Fruit fly (Drosophila melanogaster): ENCODE data around the gene CG10013.

Gene CG10013

DNA sequence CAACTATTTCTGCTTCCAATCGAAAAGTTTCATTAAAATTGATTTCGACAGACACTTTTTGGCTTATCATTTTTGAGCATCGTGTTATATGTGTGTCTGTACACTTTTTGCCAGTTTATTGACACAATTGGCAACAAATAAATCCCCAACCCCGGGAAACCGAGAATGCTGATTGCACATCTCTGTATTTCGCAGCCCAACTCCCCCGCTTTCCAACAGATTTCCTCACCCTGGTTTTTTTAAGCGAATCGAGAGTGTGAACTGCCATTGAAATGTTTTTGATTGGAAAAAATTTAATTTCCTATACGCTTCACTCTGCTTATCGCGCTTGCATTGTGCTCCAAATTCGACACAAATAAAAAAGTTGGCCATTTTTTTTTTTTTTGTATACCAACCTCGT is 3.5 kb downstream of the CG10013 start:
- no peak for TF ChIP-seq CG17801 (GFP tag; optimal IDR thresholded peaks at IDR 0.05; ENCODE audit: partially characterized antibody)

DNA sequence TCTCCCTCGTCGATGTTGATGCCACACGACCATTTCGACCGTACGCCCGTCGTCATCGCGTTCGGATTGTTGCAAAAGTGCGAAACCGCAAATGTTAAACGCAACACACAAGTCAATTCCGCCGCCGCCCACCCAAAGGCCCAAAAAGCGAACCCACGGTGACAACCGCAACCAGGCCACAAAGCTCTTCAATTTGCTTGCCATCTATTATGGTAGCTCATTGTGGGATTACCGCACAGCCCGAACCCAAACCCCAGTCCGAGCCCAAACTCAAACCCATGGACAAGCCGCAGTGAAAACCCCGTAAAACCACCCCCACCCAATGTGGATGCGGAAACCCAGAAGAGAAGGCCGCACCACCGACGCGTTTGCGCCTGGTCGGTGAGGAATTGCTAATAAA is 6.5 kb downstream of the CG10013 start:
- TF ChIP-seq CG17801 (GFP tag; optimal IDR thresholded peaks at IDR 0.05; ENCODE audit: partially characterized antibody): no peak

DNA sequence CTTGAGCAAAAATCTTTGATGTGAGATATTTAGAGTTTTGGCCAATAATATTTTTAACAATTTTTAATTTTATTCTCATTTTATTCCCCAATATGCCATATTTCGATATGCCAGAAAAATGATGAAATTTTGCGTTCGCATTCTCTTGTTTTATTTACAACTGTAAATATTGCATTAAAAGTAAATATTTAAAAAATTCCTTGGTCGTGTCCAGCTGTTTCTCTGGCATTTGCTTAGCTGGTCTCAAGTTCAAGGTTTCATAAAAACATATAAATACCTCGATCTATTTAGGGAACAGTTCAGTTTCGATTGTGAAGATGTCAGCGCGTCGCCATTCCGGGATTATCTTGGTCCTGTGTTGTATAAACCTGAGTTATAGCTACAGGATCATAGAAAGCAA is 18.1 kb downstream of the CG10013 start, which contains the start of gene Sgsf:
Sgsf (plus strand) TSS at position 301 of the 400 bp plus-strand sequence.
- TF ChIP-seq CG17801 (GFP tag; optimal IDR thresholded peaks at IDR 0.05; ENCODE audit: partially characterized antibody): no peak

DNA sequence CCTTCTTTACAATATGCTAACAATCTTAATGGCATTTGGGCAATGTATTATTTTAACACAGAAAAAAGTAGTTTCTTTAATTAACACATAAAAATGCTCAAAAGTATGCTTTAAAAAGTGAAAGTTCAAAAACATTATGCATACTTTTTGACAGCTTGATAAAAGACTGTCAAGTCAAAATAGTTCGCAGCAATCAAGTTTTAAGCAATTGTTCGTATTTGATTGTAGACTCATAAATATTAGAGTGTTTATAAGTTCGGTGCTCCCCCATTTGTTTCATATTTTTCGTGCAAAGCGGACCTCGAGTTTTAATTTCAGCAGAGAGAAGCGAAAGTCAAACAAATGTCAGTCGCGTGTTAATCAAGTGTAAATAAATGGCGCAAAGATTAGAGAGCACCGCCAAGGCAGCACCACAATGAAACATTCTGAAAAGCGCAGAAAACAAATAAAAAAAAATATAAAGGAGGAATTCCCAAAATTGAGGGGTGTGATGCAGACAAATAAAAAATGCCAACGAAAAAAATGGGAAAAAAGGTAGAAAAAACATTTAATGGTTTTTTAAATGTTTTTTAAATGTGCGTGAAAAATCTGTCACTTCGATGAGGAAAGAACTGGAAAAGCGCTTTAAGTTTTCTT is 21.7 kb downstream of the CG10013 start:
- TF ChIP-seq CG17801 (GFP tag; optimal IDR thresholded peaks at IDR 0.05; ENCODE audit: partially characterized antibody): no peak

DNA sequence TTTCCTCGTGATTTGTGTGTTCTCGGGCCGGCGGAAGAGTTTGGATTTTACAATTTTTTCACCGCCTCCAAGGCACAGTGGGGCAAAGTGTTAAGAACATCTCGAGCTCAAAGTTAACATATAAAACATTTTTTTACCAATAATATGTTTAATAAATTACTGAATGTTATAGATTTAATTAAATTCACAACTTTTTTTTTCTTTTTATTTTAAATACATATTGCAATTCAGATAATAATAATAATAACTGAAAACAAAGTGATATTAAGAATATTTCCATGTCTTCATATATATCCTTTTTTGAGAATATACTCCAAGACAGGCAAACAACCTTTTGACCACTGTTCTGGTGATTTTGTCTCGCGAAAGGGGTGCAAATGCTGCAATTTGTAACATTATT is 22.7 kb downstream of the CG10013 start:
- no peak for TF ChIP-seq CG17801 (GFP tag; optimal IDR thresholded peaks at IDR 0.05; ENCODE audit: partially characterized antibody)

DNA sequence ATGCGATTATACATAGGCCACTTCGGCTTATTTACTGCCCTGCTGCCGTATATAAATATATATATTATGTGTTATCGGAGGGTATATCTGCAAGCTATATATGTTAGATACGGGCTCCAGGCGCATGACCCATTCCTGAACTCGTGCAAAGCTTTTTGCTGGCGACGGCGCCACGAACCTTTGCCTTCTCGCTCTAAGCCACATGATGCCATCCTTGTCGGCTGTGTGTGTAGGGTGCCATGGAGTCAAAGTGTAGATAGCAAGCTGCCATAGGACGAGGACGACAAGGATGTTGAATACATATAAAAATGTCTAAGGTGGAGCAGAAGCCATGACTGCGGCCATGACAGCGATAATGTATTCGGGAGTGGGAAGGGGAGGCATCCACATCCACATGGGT is 24.3 kb downstream of the CG10013 start:
- no peak for TF ChIP-seq CG17801 (GFP tag; optimal IDR thresholded peaks at IDR 0.05; ENCODE audit: partially characterized antibody)

DNA sequence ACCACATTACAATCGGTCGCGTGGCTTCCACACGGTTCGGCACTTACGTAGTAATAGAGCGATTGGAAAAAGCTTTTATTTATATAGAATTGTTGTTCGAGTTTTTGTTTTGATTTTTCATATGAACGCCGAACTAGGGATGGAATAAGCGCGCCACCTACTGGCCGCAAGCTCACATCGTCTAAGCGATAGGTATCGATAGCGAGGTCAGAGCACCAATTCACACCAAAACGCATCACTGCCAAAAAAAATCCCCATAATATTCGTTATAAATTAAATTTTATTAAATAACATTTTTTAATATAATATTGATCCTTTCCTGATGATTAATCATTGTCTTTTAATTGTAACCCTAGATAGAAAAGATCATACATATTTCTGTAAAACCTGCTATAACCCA is 27.2 kb downstream of the CG10013 start, which contains the start of gene CG10038:
CG10038 (minus strand) TSS at position 148 of the 400 bp plus-strand sequence.
- TF ChIP-seq CG17801 (GFP tag; optimal IDR thresholded peaks at IDR 0.05; ENCODE audit: partially characterized antibody): no peak

DNA sequence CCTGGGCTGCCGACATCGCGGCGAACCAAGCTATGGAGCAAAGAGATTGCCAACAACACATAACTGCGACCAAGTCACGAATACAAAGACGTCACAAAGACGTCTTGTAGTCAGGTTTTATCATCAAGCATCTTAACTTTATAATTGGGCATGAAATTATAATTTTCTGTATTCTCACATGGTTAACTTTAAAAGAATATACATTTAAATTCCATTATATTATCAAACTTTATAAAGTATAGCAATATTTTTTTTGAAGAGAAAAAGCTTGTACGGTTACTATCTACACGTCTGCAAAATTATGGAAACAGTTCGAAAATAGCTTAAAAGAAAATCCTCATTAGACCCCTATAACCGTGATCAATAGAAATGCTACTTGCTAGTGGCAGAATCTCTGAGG is 28.7 kb downstream of the CG10013 start, which contains the start of gene CG10041:
CG10041 (minus strand) TSS at position 101 of the 400 bp plus-strand sequence.
- TF ChIP-seq CG17801 (GFP tag; optimal IDR thresholded peaks at IDR 0.05; ENCODE audit: partially characterized antibody): no peak

DNA sequence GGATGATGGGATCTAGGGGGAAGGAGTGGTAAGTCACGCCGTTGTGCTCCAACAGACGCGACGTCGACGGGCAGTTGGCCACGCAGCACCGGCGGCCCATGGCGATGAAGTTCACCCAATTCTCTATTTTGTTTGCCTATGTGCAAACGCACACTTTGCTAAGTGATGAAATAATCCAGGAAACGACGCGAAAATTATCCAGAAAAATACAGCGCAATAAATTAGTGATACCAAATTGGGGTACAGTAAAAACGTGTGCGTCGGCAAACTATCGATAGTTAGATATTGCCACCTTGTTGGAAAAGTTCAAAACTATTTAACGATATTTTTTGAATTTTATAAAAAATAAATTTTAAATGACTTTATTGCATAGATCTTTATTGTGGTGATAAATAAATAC is 32.7 kb downstream of the CG10013 start, which contains the start of gene MBD-R2:
MBD-R2 (minus strand) TSS at position 222 of the 400 bp plus-strand sequence.
- no peak for TF ChIP-seq CG17801 (GFP tag; optimal IDR thresholded peaks at IDR 0.05; ENCODE audit: partially characterized antibody)

DNA sequence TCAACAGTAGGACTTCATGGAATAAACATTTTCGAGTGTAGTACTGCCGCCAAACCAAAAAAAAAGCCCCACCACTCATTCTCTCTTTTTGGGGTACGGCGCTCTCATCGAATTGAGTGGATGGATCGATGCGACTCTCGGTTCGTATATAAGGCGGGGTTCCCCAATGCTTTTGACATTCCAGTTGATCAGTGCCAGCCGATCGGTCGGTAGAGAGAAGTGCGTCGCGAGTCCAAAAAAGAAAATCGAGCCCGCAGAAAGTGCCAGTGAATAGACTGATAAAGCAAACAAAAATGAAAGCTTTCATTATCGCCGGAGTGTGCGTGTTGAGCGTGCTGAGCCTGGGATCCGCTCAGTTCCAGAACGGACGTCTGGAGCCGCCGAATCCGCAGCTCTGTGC is 36.5 kb downstream of the CG10013 start, which contains the start of gene CG4115:
CG4115 (plus strand) TSS at position 172 of the 400 bp plus-strand sequence.
- TF ChIP-seq CG17801 (GFP tag; optimal IDR thresholded peaks at IDR 0.05; ENCODE audit: partially characterized antibody): no peak

DNA sequence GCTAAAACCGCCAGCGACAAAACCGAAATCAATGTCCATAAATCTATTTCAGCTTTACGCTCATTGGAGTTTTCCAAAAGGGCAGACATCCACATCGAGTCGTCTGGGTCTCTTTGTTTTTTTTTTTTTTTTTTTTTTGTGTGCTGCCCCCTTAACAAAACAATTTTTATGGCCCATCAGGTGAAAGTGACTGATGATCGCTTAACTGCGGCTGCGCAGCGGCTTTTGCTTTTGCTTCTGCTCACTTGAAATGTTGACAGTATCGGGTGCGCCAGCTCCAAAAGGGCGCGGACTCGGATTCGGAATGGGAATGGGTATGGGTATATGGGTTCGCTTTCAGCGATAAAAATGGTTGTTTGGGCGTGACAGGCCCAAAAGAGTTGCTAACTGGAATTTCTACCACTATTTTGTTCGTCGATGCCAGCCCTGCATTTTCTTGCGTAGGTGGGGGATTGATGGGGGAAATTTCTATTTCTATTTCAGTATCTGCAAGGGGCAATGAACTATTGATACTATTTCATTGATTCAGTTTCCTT is 38.7 kb downstream of the CG10013 start:
- TF ChIP-seq CG17801 (GFP tag; optimal IDR thresholded peaks at IDR 0.05; ENCODE audit: partially characterized antibody): no peak

DNA sequence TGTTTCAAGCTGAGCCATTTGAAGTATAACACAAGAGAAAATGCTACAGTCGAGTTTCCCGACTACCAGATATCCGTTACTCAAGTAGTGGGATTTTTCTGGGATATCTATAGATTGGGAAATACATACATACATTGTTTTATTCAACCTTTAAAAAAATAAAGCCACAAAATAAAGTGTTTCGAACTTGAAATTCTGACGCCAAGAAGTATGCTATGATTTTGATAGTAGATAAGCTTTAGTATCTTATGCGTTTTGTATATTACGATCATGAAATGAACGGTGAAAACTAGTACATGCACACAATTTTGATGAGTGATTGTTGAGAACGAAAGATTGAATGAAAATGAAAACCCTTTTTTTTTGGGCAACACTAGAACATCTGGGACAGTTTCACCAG is 40.2 kb downstream of the CG10013 start:
- no peak for TF ChIP-seq CG17801 (GFP tag; optimal IDR thresholded peaks at IDR 0.05; ENCODE audit: partially characterized antibody)

DNA sequence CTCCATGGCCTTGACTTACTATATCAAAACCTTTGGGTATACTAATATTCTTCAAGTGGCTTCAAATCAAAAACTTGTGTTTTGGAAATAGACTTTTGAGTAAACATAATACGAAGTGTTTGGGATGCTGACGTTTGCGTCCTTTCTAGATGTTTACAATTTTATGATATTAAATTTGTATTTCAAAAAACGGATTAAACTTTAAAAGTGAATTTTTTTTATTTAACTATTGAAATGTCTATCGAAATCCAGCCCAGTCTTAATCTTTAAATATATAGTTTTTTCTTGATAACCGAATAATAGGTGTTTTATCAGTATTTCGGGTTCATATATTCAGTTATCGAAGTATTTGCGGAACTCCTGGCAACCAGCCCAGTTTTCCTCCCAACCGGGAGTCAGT is 41.3 kb downstream of the CG10013 start, which contains the start of gene Tim17a1:
Tim17a1 (minus strand) TSS at position 101 of the 400 bp plus-strand sequence.
- TF ChIP-seq CG17801 (GFP tag; optimal IDR thresholded peaks at IDR 0.05; ENCODE audit: partially characterized antibody): no peak

DNA sequence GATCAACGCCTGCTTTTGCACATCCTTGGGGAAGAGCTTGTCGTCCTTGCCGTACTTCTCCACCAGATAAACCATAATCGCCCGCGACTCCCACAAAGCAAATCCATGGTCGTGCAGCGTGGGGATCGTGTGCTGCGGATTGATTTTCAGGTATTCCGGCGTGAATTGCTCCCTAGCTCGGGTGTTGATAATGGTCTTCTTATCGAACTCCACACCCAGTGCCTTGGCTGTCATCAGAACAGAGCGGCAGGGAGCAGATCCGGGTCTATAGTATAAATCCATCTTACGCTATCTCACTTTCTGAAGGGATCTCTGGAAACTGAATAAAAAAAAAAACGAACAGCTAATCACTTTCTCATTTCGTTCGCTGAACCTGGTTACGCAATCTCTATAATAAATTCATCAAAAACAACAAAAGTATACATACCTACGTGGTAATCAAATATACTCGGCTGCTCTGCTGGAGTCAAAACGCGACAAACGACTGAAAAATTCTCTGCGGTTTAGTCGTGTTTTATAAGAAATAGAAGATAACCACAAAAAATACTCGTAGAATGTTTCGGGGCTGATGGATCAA is 42.0 kb downstream of the CG10013 start, which contains the start of gene GstD10:
GstD10 (minus strand) TSS at position 472 of the 577 bp plus-strand sequence.
- no peak for TF ChIP-seq CG17801 (GFP tag; optimal IDR thresholded peaks at IDR 0.05; ENCODE audit: partially characterized antibody)

DNA sequence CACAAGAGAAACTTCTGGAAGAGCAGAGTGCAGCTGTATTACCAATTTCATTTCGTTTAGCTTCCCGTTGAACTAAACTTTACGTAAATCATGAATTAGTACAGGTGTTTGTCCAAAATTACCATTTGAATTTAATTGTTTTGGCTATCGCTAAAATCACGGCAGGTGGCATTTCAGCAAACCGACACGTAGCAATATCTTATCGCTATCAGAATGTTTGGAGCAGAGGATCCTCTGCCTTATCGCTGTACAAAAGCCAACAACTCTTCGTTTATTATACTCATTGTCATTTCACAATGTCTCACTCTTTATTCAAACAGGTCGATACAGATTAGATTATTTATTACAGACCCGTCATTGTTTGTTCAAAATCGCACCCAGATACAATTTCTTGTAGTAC is 42.6 kb downstream of the CG10013 start:
- TF ChIP-seq CG17801 (GFP tag; optimal IDR thresholded peaks at IDR 0.05; ENCODE audit: partially characterized antibody): no peak

DNA sequence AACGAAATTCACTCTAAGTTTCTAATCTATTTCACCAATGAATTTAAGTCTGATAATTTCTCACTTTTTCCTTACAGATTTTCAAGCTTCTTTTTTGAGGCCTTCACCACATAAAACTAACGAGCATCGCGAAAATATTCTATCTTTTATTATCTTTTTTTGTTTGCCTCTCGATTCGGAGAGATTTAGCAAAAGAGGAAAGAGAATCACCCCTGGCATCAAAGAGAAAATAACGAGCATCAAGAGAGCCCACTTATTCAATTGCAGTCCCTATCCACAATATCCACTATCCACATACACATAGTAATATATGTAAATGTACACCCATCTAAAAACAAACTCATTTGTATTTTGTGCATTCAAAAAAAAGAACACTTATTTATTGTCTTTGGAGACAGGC is 44.1 kb downstream of the CG10013 start, which contains the start of gene GstD9:
GstD9 (minus strand) TSS at position 101 of the 400 bp plus-strand sequence.
- no peak for TF ChIP-seq CG17801 (GFP tag; optimal IDR thresholded peaks at IDR 0.05; ENCODE audit: partially characterized antibody)

Measured in ovary, adult (tissue).